Worm (Caenorhabditis elegans) whole organism, midembryonic: ENCODE results near the gene Y62H9A.5.

Source experiments
- cog-1 ChIP-seq: sonication (generic microtip); optimal IDR thresholded peaks from 2 replicates; lab custom pipeline; 2016; ENCODE audit warnings: missing genetic modification characterization, missing compliant biosample characterization
- flt-1 ChIP-seq: fragments of 200-800 bp; sonication (Bioruptor generic); IDR thresholded peaks from 2 replicates; pipeline ENCODE4 v1.3.6; 2022; ENCODE audit warnings: missing genetic modification characterization, missing compliant biosample characterization
- klf-2 ChIP-seq: fragments of 200-800 bp; sonication (Bioruptor generic); conservative IDR thresholded peaks from 2 replicates; pipeline ENCODE4 v1.3.6; 2022; ENCODE audit warnings: missing genetic modification reagents, missing genetic modification characterization, missing compliant biosample characterization
- med-1 ChIP-seq: sonication (generic microtip); optimal IDR thresholded peaks from 2 replicates; lab custom pipeline; 2017; ENCODE audit warnings: missing genetic modification characterization, mild to moderate bottlenecking, missing compliant biosample characterization, antibody characterized with exemption, missing genetic modification reagents; ENCODE audit not compliant: insufficient read depth
- ref-1 ChIP-seq: fragments of 200-800 bp; sonication (Bioruptor generic); conservative IDR thresholded peaks from 2 replicates; pipeline ENCODE4 v1.3.6; 2022; ENCODE audit warnings: missing genetic modification reagents, missing genetic modification characterization, missing compliant biosample characterization
- tab-1 ChIP-seq: fragments of 200-800 bp; sonication (Bioruptor generic); IDR thresholded peaks from 2 replicates; pipeline ENCODE4 v1.3.6; 2022; ENCODE audit warnings: missing genetic modification characterization, missing compliant biosample characterization
- ztf-23 ChIP-seq: fragments of 200-800 bp; sonication (Bioruptor generic); IDR thresholded peaks from 2 replicates; pipeline ENCODE4 v1.3.6; 2022; ENCODE audit warnings: missing genetic modification reagents, missing genetic modification characterization, missing compliant biosample characterization

DNA sequence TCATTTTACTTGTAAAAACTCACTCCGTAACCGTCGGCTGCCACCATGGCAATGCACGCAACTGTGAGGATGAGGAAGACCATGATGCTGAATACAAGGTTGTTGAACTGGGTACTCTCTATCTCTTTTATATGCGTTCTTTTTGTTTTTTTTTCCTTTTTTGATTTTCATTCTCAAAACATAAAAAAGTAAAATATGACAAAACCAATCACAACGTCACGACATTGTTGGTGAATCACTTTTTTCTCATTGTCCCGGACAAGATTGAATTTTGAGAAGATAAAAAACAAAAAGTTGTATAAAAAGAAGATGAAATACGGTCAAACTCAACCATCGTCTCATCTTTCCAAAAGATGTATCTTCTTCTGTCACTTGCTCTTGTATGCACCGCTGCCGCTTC lies at the start of gene Y62H9A.5, which contains the start of gene ule-5:
- no peak for TF ChIP-seq flt-1 (GFP tag; lab: Robert Waterston, UW)
- TF ChIP-seq ref-1: no peak
- no peak for TF ChIP-seq klf-2
- TF ChIP-seq cog-1 (tag; lab: Kevin White, UChicago): no peak
- TF ChIP-seq tab-1 (GFP tag; lab: Robert Waterston, UW): no peak
- TF ChIP-seq ztf-23 (GFP tag; lab: Robert Waterston, UW): no peak
- no peak for TF ChIP-seq med-1
